Fruit fly (Drosophila melanogaster) whole organism, embryonic: Measurements from ENCODE around the gene Syt1.

Experiments
- B-H1 ChIP-seq: fragments of 200-800 bp; sonication (Bioruptor generic); IDR thresholded peaks from 3 replicates; pipeline ENCODE4 v1.3.6; 2022; ENCODE audit warnings: missing biosample characterization, missing genetic modification characterization
- Blimp-1 ChIP-seq: fragments of 200-800 bp; sonication (Bioruptor generic); optimal IDR thresholded peaks from 3 replicates; lab custom pipeline; 2018; ENCODE audit warnings: missing biosample characterization, missing genetic modification characterization, mild to moderate bottlenecking, moderate library complexity, missing genetic modification reagents
- CG10979 ChIP-seq: fragments of 200-800 bp; sonication (Bioruptor generic); optimal IDR thresholded peaks from 2 replicates; lab custom pipeline; 2018; ENCODE audit warnings: missing biosample characterization, mild to moderate bottlenecking, missing genetic modification characterization, moderate library complexity
- CG11247 ChIP-seq: fragments of 200-800 bp; sonication (Bioruptor generic); IDR thresholded peaks from 2 replicates; pipeline ENCODE4 v1.3.6; 2022; ENCODE audit warnings: missing biosample characterization, missing genetic modification characterization
- CG1233 ChIP-seq: fragments of 200-800 bp; sonication (Bioruptor generic); optimal IDR thresholded peaks from 4 replicates; lab custom pipeline; 2018; ENCODE audit warnings: missing biosample characterization, mild to moderate bottlenecking, missing genetic modification characterization
- CG12659 ChIP-seq: fragments of 200-800 bp; sonication (Bioruptor generic); optimal IDR thresholded peaks from 3 replicates; lab custom pipeline; 2017; ENCODE audit warnings: mild to moderate bottlenecking, missing biosample characterization, missing genetic modification reagents, missing genetic modification characterization
- CG12769 ChIP-seq: fragments of 200-800 bp; sonication (Bioruptor generic); optimal IDR thresholded peaks from 2 replicates; lab custom pipeline; 2019; ENCODE audit warnings: missing biosample characterization, mild to moderate bottlenecking, missing genetic modification characterization, moderate library complexity
- CG13424 ChIP-seq: fragments of 200-800 bp; sonication (Bioruptor generic); optimal IDR thresholded peaks from 2 replicates; lab custom pipeline; 2019; ENCODE audit warnings: missing biosample characterization, mild to moderate bottlenecking, missing genetic modification characterization, moderate library complexity
- CG15269 ChIP-seq: fragments of 200-800 bp; sonication (Bioruptor generic); optimal IDR thresholded peaks from 2 replicates; lab custom pipeline; 2018; ENCODE audit warnings: missing biosample characterization, mild to moderate bottlenecking, missing genetic modification characterization, moderate library complexity
- CG15514 ChIP-seq: fragments of 200-800 bp; sonication (Bioruptor generic); optimal IDR thresholded peaks from 3 replicates; lab custom pipeline; 2017; ENCODE audit warnings: missing biosample characterization, missing genetic modification characterization, mild to moderate bottlenecking, moderate library complexity, missing genetic modification reagents
- CG16813 ChIP-seq: fragments of 200-800 bp; sonication (Bioruptor generic); IDR thresholded peaks from 3 replicates; pipeline ENCODE4 v1.3.6; 2022; ENCODE audit warnings: missing biosample characterization, missing genetic modification characterization; ENCODE audit not compliant: partially characterized antibody
- CG17568 ChIP-seq: fragments of 200-800 bp; sonication (Bioruptor generic); optimal IDR thresholded peaks from 2 replicates; lab custom pipeline; 2018; ENCODE audit warnings: missing biosample characterization, mild to moderate bottlenecking, missing genetic modification characterization, moderate library complexity
- CG18011 ChIP-seq: fragments of 200-800 bp; sonication (Bioruptor generic); optimal IDR thresholded peaks from 2 replicates; lab custom pipeline; 2017; ENCODE audit warnings: missing biosample characterization, missing genetic modification characterization, mild to moderate bottlenecking, moderate library complexity, missing genotype
- CG2116 ChIP-seq: fragments of 200-800 bp; sonication (Bioruptor generic); optimal IDR thresholded peaks from 3 replicates; lab custom pipeline; 2018; ENCODE audit warnings: missing biosample characterization, mild to moderate bottlenecking, missing genetic modification characterization
- CG31441 ChIP-seq: fragments of 200-800 bp; sonication (Bioruptor generic); IDR thresholded peaks from 2 replicates; pipeline ENCODE4 v1.3.6; 2022; ENCODE audit warnings: missing biosample characterization, missing genetic modification characterization
- CG3163 ChIP-seq: fragments of 200-800 bp; sonication (Bioruptor generic); optimal IDR thresholded peaks from 3 replicates; lab custom pipeline; 2016; ENCODE audit warnings: missing biosample characterization, missing genetic modification characterization
- CG33213 ChIP-seq: fragments of 200-800 bp; sonication (Bioruptor generic); optimal IDR thresholded peaks from 3 replicates; lab custom pipeline; 2016; ENCODE audit warnings: missing biosample characterization, missing genetic modification characterization
- CG3726 ChIP-seq: fragments of 200-800 bp; sonication (Bioruptor generic); IDR thresholded peaks from 3 replicates; pipeline ENCODE4, ENCODE4 v1.3.6; 2022; ENCODE audit warnings: missing biosample characterization, missing genetic modification characterization
- Deaf1 ChIP-seq: fragments of 200-800 bp; optimal IDR thresholded peaks from 3 replicates; lab custom pipeline; 2019; ENCODE audit warnings: missing biosample characterization, mild to moderate bottlenecking, missing genetic modification characterization, moderate library complexity
- Dll ChIP-seq: fragments of 200-800 bp; sonication (Bioruptor generic); IDR thresholded peaks from 4 replicates; pipeline ENCODE4 v1.3.6; 2022; ENCODE audit warnings: missing biosample characterization, missing genetic modification characterization; ENCODE audit not compliant: partially characterized antibody
- Dref ChIP-seq: fragments of 200-800 bp; sonication (Bioruptor generic); IDR thresholded peaks from 2 replicates; pipeline ENCODE4 v1.3.6; 2022; ENCODE audit warnings: missing biosample characterization, missing genetic modification characterization
- Elba2 ChIP-seq: fragments of 200-800 bp; sonication (Bioruptor generic); optimal IDR thresholded peaks from 3 replicates; lab custom pipeline; 2016; ENCODE audit warnings: missing biosample characterization, missing genetic modification characterization
- Gug ChIP-seq: fragments of 200-800 bp; sonication (Bioruptor generic); IDR thresholded peaks from 4 replicates; pipeline ENCODE4 v1.3.6; 2022; ENCODE audit warnings: missing biosample characterization, missing genetic modification characterization
- H2.0 ChIP-seq: fragments of 200-800 bp; sonication (Bioruptor generic); IDR thresholded peaks from 2 replicates; pipeline ENCODE4 v1.3.6; 2022; ENCODE audit warnings: missing biosample characterization, missing genetic modification characterization
- Hand ChIP-seq: fragments of 200-800 bp; sonication (Bioruptor generic); optimal IDR thresholded peaks from 2 replicates; lab custom pipeline; 2017; ENCODE audit warnings: mild to moderate bottlenecking, missing biosample characterization, missing genetic modification reagents, missing genetic modification characterization
- Hr39 ChIP-seq: fragments of >200 bp; optimal IDR thresholded peaks from 2 replicates; lab custom pipeline; 2017
- Kr ChIP-seq: fragments of 200-800 bp; sonication (Bioruptor generic); optimal IDR thresholded peaks from 2 replicates; lab custom pipeline; 2017; ENCODE audit warnings: missing biosample characterization, mild to moderate bottlenecking, missing genetic modification characterization
- Lpt ChIP-seq: fragments of >200 bp; optimal IDR thresholded peaks from 2 replicates; lab custom pipeline; 2018; ENCODE audit warnings: missing biosample characterization, missing genetic modification characterization
- Med ChIP-seq: fragments of 200-800 bp; sonication (Bioruptor generic); peaks from one replicate; lab custom pipeline; 2016; ENCODE audit warnings: missing biosample characterization, missing genetic modification characterization, mild to moderate bottlenecking, inconsistent platforms, moderate library complexity
- Mes4 ChIP-seq: fragments of 200-800 bp; sonication (Bioruptor generic); optimal IDR thresholded peaks from 2 replicates; lab custom pipeline; 2016; ENCODE audit warnings: missing biosample characterization, missing genetic modification characterization
- NfI ChIP-seq: fragments of 200-800 bp; sonication (Bioruptor generic); optimal IDR thresholded peaks from 3 replicates; lab custom pipeline; 2018; ENCODE audit warnings: missing biosample characterization, mild to moderate bottlenecking, missing genetic modification characterization, moderate library complexity
- Oaz ChIP-seq: fragments of 200-800 bp; sonication (Bioruptor generic); IDR thresholded peaks from 2 replicates; pipeline ENCODE4 v1.3.6; 2022; ENCODE audit warnings: missing biosample characterization, missing genetic modification characterization
- Taf1 ChIP-seq: fragments of 200-800 bp; sonication (Bioruptor generic); IDR thresholded peaks from 2 replicates; pipeline ENCODE4 v1.3.6; 2022; ENCODE audit warnings: missing biosample characterization, missing genetic modification characterization
- Xrp1 ChIP-seq: fragments of 200-800 bp; sonication (Bioruptor generic); IDR thresholded peaks from 2 replicates; pipeline ENCODE4 v1.3.6; 2022; ENCODE audit warnings: missing biosample characterization, missing genetic modification characterization
- YL-1 ChIP-seq: fragments of 200-800 bp; sonication (Bioruptor generic); optimal IDR thresholded peaks from 3 replicates; lab custom pipeline; 2017; ENCODE audit warnings: missing biosample characterization, mild to moderate bottlenecking, missing genetic modification characterization
- bowl ChIP-seq: fragments of 200-800 bp; sonication (Bioruptor generic); IDR thresholded peaks from 2 replicates; pipeline ENCODE4 v1.3.6; 2022; ENCODE audit warnings: missing biosample characterization, missing genetic modification characterization
- bsh ChIP-seq, 2 experiments: fragments of 200-800 bp; sonication (Bioruptor generic); optimal IDR thresholded peaks; 2 replicates each; lab custom pipeline; 2017 to 2018; ENCODE audit warnings: mild to moderate bottlenecking in 2 of 2, missing biosample characterization in 2 of 2, missing genetic modification characterization in 2 of 2, moderate library complexity in 1 of 2
- cato ChIP-seq: fragments of 200-800 bp; sonication (Bioruptor generic); optimal IDR thresholded peaks from 2 replicates; lab custom pipeline; 2016; ENCODE audit warnings: missing biosample characterization, missing genetic modification characterization, borderline replicate concordance
- dati ChIP-seq: fragments of 200-800 bp; sonication (Bioruptor generic); IDR thresholded peaks from 2 replicates; pipeline ENCODE4 v1.3.6; 2022; ENCODE audit warnings: missing biosample characterization, missing genetic modification characterization
- grn ChIP-seq: fragments of 200-800 bp; sonication (Bioruptor generic); optimal IDR thresholded peaks from 3 replicates; lab custom pipeline; 2017; ENCODE audit warnings: missing biosample characterization, missing genetic modification characterization
- ham ChIP-seq: fragments of 200-800 bp; sonication (Bioruptor generic); IDR thresholded peaks from 2 replicates; pipeline ENCODE4 v1.3.6; 2022; ENCODE audit warnings: missing biosample characterization, missing genetic modification characterization
- ken ChIP-seq: fragments of 200-800 bp; sonication (Bioruptor generic); IDR thresholded peaks from 3 replicates; pipeline ENCODE4 v1.3.6; 2022; ENCODE audit warnings: missing biosample characterization, missing genetic modification characterization
- lmd ChIP-seq: fragments of 200-800 bp; sonication (Bioruptor generic); IDR thresholded peaks from 2 replicates; pipeline ENCODE4 v1.3.6; 2022; ENCODE audit warnings: missing biosample characterization, missing genetic modification characterization
- luna ChIP-seq: fragments of 200-800 bp; sonication (Bioruptor generic); optimal IDR thresholded peaks from 2 replicates; lab custom pipeline; 2016; ENCODE audit warnings: missing biosample characterization, missing genetic modification characterization
- nerfin-2 ChIP-seq: fragments of 200-800 bp; sonication (Bioruptor generic); IDR thresholded peaks from 2 replicates; pipeline ENCODE4 v1.3.6; 2022; ENCODE audit warnings: missing biosample characterization, missing genetic modification characterization; ENCODE audit not compliant: partially characterized antibody
- nom ChIP-seq: fragments of 200-800 bp; sonication (Bioruptor generic); optimal IDR thresholded peaks from 2 replicates; lab custom pipeline; 2017; ENCODE audit warnings: missing biosample characterization, missing genetic modification characterization, mild to moderate bottlenecking, moderate library complexity, missing genetic modification reagents
- org-1 ChIP-seq: fragments of 200-800 bp; sonication (Bioruptor generic); optimal IDR thresholded peaks from 2 replicates; lab custom pipeline; 2017; ENCODE audit warnings: missing biosample characterization, missing genetic modification characterization
- pfk ChIP-seq: fragments of 200-800 bp; sonication (Bioruptor generic); optimal IDR thresholded peaks from 2 replicates; lab custom pipeline; 2018; ENCODE audit warnings: missing biosample characterization, mild to moderate bottlenecking, missing genetic modification characterization, moderate library complexity
- phol ChIP-seq: fragments of 200-800 bp; sonication (Bioruptor generic); optimal IDR thresholded peaks from 3 replicates; lab custom pipeline; 2018; ENCODE audit warnings: missing biosample characterization, mild to moderate bottlenecking, missing genetic modification characterization, moderate library complexity
- sob ChIP-seq: fragments of 200-800 bp; sonication (Bioruptor generic); IDR thresholded peaks from 2 replicates; pipeline ENCODE4 v1.3.6; 2022; ENCODE audit warnings: missing biosample characterization, missing genetic modification characterization
- stc ChIP-seq: fragments of 200-800 bp; sonication (Bioruptor generic); IDR thresholded peaks from 2 replicates; pipeline ENCODE4 v1.3.6; 2022; ENCODE audit warnings: missing biosample characterization, missing genetic modification characterization
- tx ChIP-seq: fragments of 200-800 bp; sonication (Bioruptor generic); optimal IDR thresholded peaks from 2 replicates; lab custom pipeline; 2016; ENCODE audit warnings: missing biosample characterization, missing genetic modification characterization

The Syt1 gene

DNA sequence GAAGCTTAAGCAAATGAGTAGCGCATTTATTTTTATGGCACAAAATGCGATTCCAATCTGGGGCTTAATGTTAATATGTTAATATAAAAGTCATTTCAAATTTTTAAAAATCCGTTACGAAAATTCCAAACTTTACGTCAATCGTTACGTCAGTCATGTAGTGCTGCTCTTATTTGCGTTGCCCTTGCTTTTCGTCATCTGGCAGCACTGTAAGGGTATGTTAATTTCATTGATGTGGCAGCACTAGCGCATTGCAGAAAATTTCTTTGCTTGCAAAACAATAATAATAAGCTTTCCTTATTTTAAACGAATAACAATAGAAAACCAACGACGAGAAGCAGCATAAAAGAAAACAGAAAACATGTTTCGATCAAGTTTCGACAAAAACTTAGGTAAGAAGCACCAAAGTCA, 60.0 kb downstream of the Syt1 start, which contains the start of gene Hrs (continued):
- TF ChIP-seq ken (GFP tag; lab: Robert Waterston, UW) (0 out of 3 replicates have a peak, but pooled peaks have one; percentile 12), CG18011 (GFP tag; lab: Kevin White, UChicago) (no peak), Deaf1 (tag; lab: Kevin White, UChicago) (no peak), Dll (GFP tag; lab: Robert Waterston, UW) (no peak), Oaz (no peak), CG16813 (GFP tag; lab: Robert Waterston, UW) (0 out of 3 replicates have a peak, but pooled peaks have one; percentile 39), CG33213 (GFP tag; lab: Kevin White, UChicago) (peak; percentile 32), Lpt (GFP tag; lab: Kevin White, UChicago) (no peak), CG13424 (no peak), nom (GFP tag; lab: Kevin White, UChicago) (peak; percentile 14), bsh (GFP tag; optimal IDR thresholded peaks at IDR 0.05; lab: Kevin White, UChicago) (no peak), pfk (GFP tag; lab: Kevin White, UChicago) (no peak), CG12769 (tag; lab: Kevin White, UChicago) (no peak), CG15269 (no peak), tx (GFP tag; lab: Kevin White, UChicago) (no peak), dati (GFP tag; lab: Robert Waterston, UW) (no peak), luna (GFP tag; lab: Kevin White, UChicago) (no peak), CG3726 (GFP tag; lab: Robert Waterston, UW) (no peak), Dref (peak; percentile 28; the same call in 1 of the 2 replicates), Hand (GFP tag; lab: Kevin White, UChicago) (no peak), YL-1 (GFP tag; lab: Kevin White, UChicago) (peak; percentile 71), CG17568 (GFP tag; lab: Kevin White, UChicago) (no peak), ham (GFP tag; lab: Robert Waterston, UW) (no peak), CG11247 (GFP tag; lab: Robert Waterston, UW) (no peak), Hr39 (no peak), stc (GFP tag; lab: Robert Waterston, UW) (no peak), NfI (GFP tag; lab: Kevin White, UChicago) (no peak), Med (GFP tag; lab: Kevin White, UChicago) (peak; percentile 58), CG12659 (peak; percentile 36), Mes4 (GFP tag; lab: Kevin White, UChicago) (no peak), CG1233 (GFP tag; lab: Kevin White, UChicago) (no peak), phol (tag; lab: Kevin White, UChicago) (peak; percentile 50), org-1 (GFP tag; lab: Kevin White, UChicago) (no peak), CG3163 (GFP tag; lab: Kevin White, UChicago) (no peak), CG10979 (no peak), Taf1 (GFP tag; lab: Robert Waterston, UW) (no peak), CG15514 (GFP tag; lab: Kevin White, UChicago) (peak; percentile 77), Blimp-1 (GFP tag; lab: Kevin White, UChicago) (no peak), B-H1 (GFP tag; lab: Robert Waterston, UW) (no peak), sob (GFP tag; lab: Robert Waterston, UW) (no peak), Kr (GFP tag; lab: Kevin White, UChicago) (no peak), H2.0 (GFP tag; lab: Robert Waterston, UW) (no peak), grn (no peak), bowl (GFP tag; lab: Robert Waterston, UW) (no peak), Gug (GFP tag; lab: Robert Waterston, UW) (no peak), CG2116 (peak; percentile 68), Elba2 (peak; percentile 64), lmd (GFP tag; lab: Robert Waterston, UW) (no peak), CG31441 (GFP tag; lab: Robert Waterston, UW) (no peak), nerfin-2 (GFP tag; lab: Robert Waterston, UW) (no peak), cato (GFP tag; lab: Kevin White, UChicago) (no peak), Xrp1 (no peak)
